Fruit fly (Drosophila melanogaster) whole organism: ENCODE data around the gene Lip4.

Experiments
- CG8478 ChIP-seq: fragments of >200 bp; optimal IDR thresholded peaks from 2 replicates; lab custom pipeline; 2018; ENCODE audit warnings: inconsistent platforms
- psq ChIP-seq: fragments of >200 bp; optimal IDR thresholded peaks from 2 replicates; lab custom pipeline; 2017

DNA sequence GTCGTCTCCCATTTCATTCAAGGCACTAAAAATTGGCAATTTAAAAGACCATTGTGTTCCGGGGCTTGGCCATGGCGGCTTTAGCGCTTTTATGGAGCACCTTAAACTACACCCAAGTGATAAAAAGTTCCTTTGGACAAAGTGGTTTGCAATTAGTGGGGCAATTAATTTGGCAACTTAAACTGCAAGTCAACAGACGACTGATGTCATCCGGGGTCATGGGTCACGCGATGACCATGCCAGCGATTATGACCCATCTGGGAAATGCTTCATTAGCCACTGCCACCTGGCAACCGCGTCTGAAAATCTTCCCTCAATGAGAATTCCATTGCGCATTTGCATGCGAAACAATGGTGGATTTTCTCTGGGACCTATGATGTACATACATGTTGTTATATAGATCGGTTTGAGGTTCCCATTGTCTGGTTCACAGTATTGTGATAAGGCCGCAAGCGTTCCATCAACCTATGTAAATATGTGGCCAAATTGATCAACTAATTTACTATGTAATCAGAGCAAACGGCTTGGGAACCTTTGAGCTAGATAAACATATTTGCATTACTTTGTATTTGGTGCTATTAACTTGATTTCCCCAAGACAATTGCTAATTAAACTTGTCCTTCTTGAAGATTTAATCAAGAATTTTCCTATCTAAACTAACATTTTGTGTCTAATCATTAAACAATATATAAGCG lies 30.1 kb upstream of the Lip4 start:
- TF ChIP-seq psq (lab: Kevin White, UChicago) (no peak), CG8478 (lab: Kevin White, UChicago) (no peak)
